Worm (Caenorhabditis elegans): ENCODE data around the gene C33H5.2.

- TF ChIP-seq ref-1 (GFP tag; conservative IDR thresholded peaks at IDR 0.05): no peak
- TF ChIP-seq tab-1 (GFP tag; IDR thresholded peaks at IDR 0.05): no peak
- no peak for TF ChIP-seq flt-1 (GFP tag; IDR thresholded peaks at IDR 0.05)
- TF ChIP-seq ztf-23 (GFP tag; IDR thresholded peaks at IDR 0.05): no peak
- no peak for TF ChIP-seq ztf-29 (GFP tag; IDR thresholded peaks at IDR 0.05)
Observed at ce11 chrIV:7836491-7836890, 31.7 kb downstream of the C33H5.2 start.

Measured in whole organism, midembryonic.